Worm (Caenorhabditis elegans) whole organism, young adult: ENCODE results near the gene mab-23.
A peak's percentile ranks its signal among the peaks of the same experiment; 100 is the strongest.

ENCODE experiments used
- C17E4.6 ChIP-seq: fragments of 200-800 bp; sonication (Bioruptor generic); IDR thresholded peaks from 2 replicates; pipeline ENCODE4 v1.3.6; 2022; ENCODE audit warnings: missing genetic modification reagents, missing genetic modification characterization, missing compliant biosample characterization
- F22D6.2 ChIP-seq: sonication (generic microtip); optimal IDR thresholded peaks from 2 replicates; lab custom pipeline; 2016; ENCODE audit warnings: mild to moderate bottlenecking, missing genetic modification characterization, missing compliant biosample characterization
- F33H1.4 ChIP-seq: fragments of 200-800 bp; sonication (Bioruptor generic); IDR thresholded peaks from 2 replicates; pipeline ENCODE4 v1.3.6; 2022; ENCODE audit warnings: missing genetic modification reagents, missing genetic modification characterization, missing compliant biosample characterization
- F49E8.2 ChIP-seq: sonication (generic microtip); optimal IDR thresholded peaks from 3 replicates; lab custom pipeline; 2017; ENCODE audit warnings: missing genetic modification characterization, mild to moderate bottlenecking, missing compliant biosample characterization, antibody characterized with exemption, moderate library complexity; ENCODE audit not compliant: insufficient read depth
- T26A5.8 ChIP-seq: sonication (generic microtip); optimal IDR thresholded peaks from 2 replicates; lab custom pipeline; 2016; ENCODE audit warnings: missing genetic modification characterization, missing compliant biosample characterization
- attf-3 ChIP-seq: fragments of 200-800 bp; sonication (Bioruptor generic); conservative IDR thresholded peaks from 2 replicates; pipeline ENCODE4 v1.3.6; 2022; ENCODE audit warnings: missing genetic modification reagents, missing genetic modification characterization, missing compliant biosample characterization
- bed-1 ChIP-seq: fragments of 200-800 bp; sonication (Bioruptor generic); IDR thresholded peaks from 2 replicates; pipeline ENCODE4 v1.3.6; 2022; ENCODE audit warnings: missing genetic modification reagents, missing genetic modification characterization, missing compliant biosample characterization
- cebp-2 ChIP-seq: fragments of 200-800 bp; sonication (Bioruptor generic); IDR thresholded peaks from 2 replicates; pipeline ENCODE4 v1.3.6; 2022; ENCODE audit warnings: missing genetic modification characterization, missing compliant biosample characterization
- efl-1 ChIP-seq: fragments of 150-350 bp; optimal IDR thresholded peaks from 2 replicates; lab custom pipeline; 2014; ENCODE audit warnings: missing biosample characterization, missing genetic modification reagents, missing genetic modification characterization
- fkh-3 ChIP-seq: sonication (generic microtip); optimal IDR thresholded peaks from 2 replicates; lab custom pipeline; 2016; ENCODE audit warnings: mild to moderate bottlenecking, missing genetic modification characterization, missing compliant biosample characterization
- hlh-12 ChIP-seq: sonication (generic microtip); optimal IDR thresholded peaks from 2 replicates; lab custom pipeline; 2016; ENCODE audit warnings: missing genetic modification characterization, missing compliant biosample characterization
- hlh-26 ChIP-seq: fragments of 200-800 bp; sonication (Bioruptor generic); conservative IDR thresholded peaks from 2 replicates; pipeline ENCODE4 v1.3.6; 2022; ENCODE audit warnings: missing genetic modification reagents, missing genetic modification characterization, missing compliant biosample characterization
- hmg-1.2 ChIP-seq: fragments of 200-800 bp; sonication (Bioruptor generic); IDR thresholded peaks from 2 replicates; pipeline ENCODE4 v1.3.6; 2022; ENCODE audit warnings: missing genetic modification reagents, missing genetic modification characterization, missing compliant biosample characterization
- lag-1 ChIP-seq: fragments of 200-800 bp; sonication (Bioruptor generic); IDR thresholded peaks from 2 replicates; pipeline ENCODE4 v1.3.6; 2022; ENCODE audit warnings: missing genetic modification reagents, missing genetic modification characterization, missing compliant biosample characterization
- let-526 ChIP-seq: fragments of 200-800 bp; sonication (Bioruptor generic); IDR thresholded peaks from 2 replicates; pipeline ENCODE4 v1.3.6; 2022; ENCODE audit warnings: missing genetic modification reagents, missing genetic modification characterization, missing compliant biosample characterization
- lsl-1 ChIP-seq: fragments of 200-800 bp; sonication (Bioruptor generic); optimal IDR thresholded peaks from 2 replicates; lab custom pipeline; 2018; ENCODE audit warnings: mild to moderate bottlenecking, missing genetic modification characterization, moderate library complexity, missing compliant biosample characterization
- madf-3 ChIP-seq: fragments of 200-800 bp; sonication (Bioruptor generic); IDR thresholded peaks from 2 replicates; pipeline ENCODE4 v1.3.6; 2022; ENCODE audit warnings: missing genetic modification reagents, missing genetic modification characterization, missing compliant biosample characterization
- madf-6 ChIP-seq: fragments of 200-800 bp; sonication (Bioruptor generic); IDR thresholded peaks from 2 replicates; pipeline ENCODE4 v1.3.6; 2022; ENCODE audit warnings: missing genetic modification reagents, missing genetic modification characterization, missing compliant biosample characterization
- mel-28 ChIP-seq: sonication (generic microtip); optimal IDR thresholded peaks from 2 replicates; lab custom pipeline; 2016; ENCODE audit warnings: borderline replicate concordance, mild to moderate bottlenecking, missing genetic modification characterization, missing compliant biosample characterization
- mxl-1 ChIP-seq: sonication (generic microtip); optimal IDR thresholded peaks from 2 replicates; lab custom pipeline; 2016; ENCODE audit warnings: missing genetic modification characterization, missing compliant biosample characterization
- nfyb-1 ChIP-seq: fragments of 200-800 bp; sonication (Bioruptor generic); IDR thresholded peaks from 2 replicates; pipeline ENCODE4 v1.3.6; 2022; ENCODE audit warnings: missing genetic modification reagents, missing genetic modification characterization, missing compliant biosample characterization
- rec-8 ChIP-seq, 2 experiments: sonication (generic microtip); optimal IDR thresholded peaks; 2 replicates each; lab custom pipeline; 2016; ENCODE audit warnings: mild to moderate bottlenecking in 2 of 2, missing genetic modification characterization in 2 of 2, missing genetic modification reagents in 2 of 2, missing genotype in 2 of 2, missing biosample characterization in 1 of 2, missing compliant biosample characterization in 1 of 2, moderate library complexity in 1 of 2
- repo-1 ChIP-seq: sonication (generic microtip); optimal IDR thresholded peaks from 2 replicates; lab custom pipeline; 2017; ENCODE audit warnings: mild to moderate bottlenecking, missing genetic modification characterization, missing compliant biosample characterization
- rpc-1 ChIP-seq, 2 experiments: fragments of 150-350 bp in 1 of 2; sonication (generic microtip) in 1 of 2; optimal IDR thresholded peaks; 2 replicates each; lab custom pipeline; 2014 to 2018; ENCODE audit warnings: missing biosample characterization in 1 of 2, missing genetic modification characterization in 1 of 2, missing genetic modification reagents in 1 of 2, missing genotype in 1 of 2
- sdz-38 ChIP-seq: sonication (generic microtip); optimal IDR thresholded peaks from 2 replicates; lab custom pipeline; 2016; ENCODE audit warnings: missing genotype, missing genetic modification characterization, missing compliant biosample characterization
- sea-2 ChIP-seq: fragments of 200-800 bp; sonication (Bioruptor generic); IDR thresholded peaks from 2 replicates; pipeline ENCODE4 v1.3.6; 2022; ENCODE audit warnings: missing genetic modification characterization, missing compliant biosample characterization
- snpc-3.4 ChIP-seq: sonication (generic microtip); optimal IDR thresholded peaks from 2 replicates; lab custom pipeline; 2017; ENCODE audit warnings: missing genetic modification characterization, mild to moderate bottlenecking, missing compliant biosample characterization, antibody characterized with exemption, moderate library complexity, missing genotype, missing genetic modification reagents
- tlf-1 ChIP-seq: fragments of 200-800 bp; sonication (Bioruptor generic); optimal IDR thresholded peaks from 2 replicates; lab custom pipeline; 2018; ENCODE audit warnings: mild to moderate bottlenecking, missing genetic modification characterization, missing compliant biosample characterization
- xnd-1 ChIP-seq: sonication (generic microtip); optimal IDR thresholded peaks from 2 replicates; lab custom pipeline; 2016; ENCODE audit warnings: missing genotype, missing genetic modification reagents, missing genetic modification characterization, missing compliant biosample characterization
- zfh-2 ChIP-seq: fragments of 200-800 bp; sonication (Bioruptor generic); conservative IDR thresholded peaks from 2 replicates; pipeline ENCODE4 v1.3.6; 2022; ENCODE audit warnings: missing genetic modification reagents, missing genetic modification characterization, missing compliant biosample characterization
- zim-3 ChIP-seq: sonication (generic microtip); optimal IDR thresholded peaks from 2 replicates; lab custom pipeline; 2017; ENCODE audit warnings: mild to moderate bottlenecking, missing genetic modification characterization, moderate library complexity, missing compliant biosample characterization
- ztf-28 ChIP-seq: fragments of 200-800 bp; sonication (Bioruptor generic); IDR thresholded peaks from 2 replicates; pipeline ENCODE4 v1.3.6; 2022; ENCODE audit warnings: missing genetic modification reagents, missing genetic modification characterization, missing compliant biosample characterization
- ztf-6 ChIP-seq: fragments of 200-800 bp; sonication (Bioruptor generic); IDR thresholded peaks from 2 replicates; pipeline ENCODE4 v1.3.6; 2022; ENCODE audit warnings: missing genetic modification reagents, missing genetic modification characterization, missing compliant biosample characterization

Gene mab-23

ce11 chrV:10597234-10597633, 35.6 kb upstream of the mab-23 start, which contains the start of gene T21C9.13:
T21C9.13 (plus strand) TSS chrV:10597266.
- TF ChIP-seq xnd-1 (tag; lab: Kevin White, UChicago) (peak; percentile 10), tlf-1 (GFP tag; lab: Kevin White, UChicago) (no peak), madf-6 (GFP tag; lab: Robert Waterston, UW) (peak; percentile 60; the same call in 1 of the 2 replicates), rpc-1 (optimal IDR thresholded peaks at IDR 0.05; lab: Kevin White, UChicago) (no peak), rpc-1 (tag; optimal IDR thresholded peaks at IDR 0.05; lab: Kevin White, UChicago) (no peak), efl-1 (GFP tag; lab: Kevin White, UChicago) (peak; percentile 55), lsl-1 (GFP tag; lab: Kevin White, UChicago) (peak; percentile 45)

- TF ChIP-seq hlh-12 (tag; lab: Kevin White, UChicago) = no peak
- no peak for TF ChIP-seq hmg-1.2
- TF ChIP-seq hlh-26 (GFP tag; lab: Robert Waterston, UW) = no peak
- no peak for TF ChIP-seq cebp-2 (GFP tag; lab: Robert Waterston, UW)
- no peak for TF ChIP-seq sea-2
- TF ChIP-seq rpc-1 (optimal IDR thresholded peaks at IDR 0.05; lab: Kevin White, UChicago) = no peak
- no peak for TF ChIP-seq rpc-1 (tag; optimal IDR thresholded peaks at IDR 0.05; lab: Kevin White, UChicago)
- peak; percentile 75 for TF ChIP-seq attf-3
Observed at ce11 chrV:10598670-10599154, 34.1 kb upstream of the mab-23 start, which contains the start of gene scpl-4. scpl-4 (plus strand) TSS chrV:10599104.

ce11 chrV:10602051-10602937, 30.6 kb upstream of the mab-23 start, which contains the start of gene H27A22.1:
H27A22.1 (plus strand) TSS chrV:10602555.
- TF ChIP-seq zfh-2 (no peak), rec-8 (tag; optimal IDR thresholded peaks at IDR 0.05; lab: Kevin White, UChicago) (no peak), ztf-6 (no peak), F22D6.2 (tag; lab: Kevin White, UChicago) (no peak), hmg-1.2 (peak; percentile 56; the same call in 1 of the 2 replicates), mel-28 (tag; lab: Kevin White, UChicago) (no peak)

DNA sequence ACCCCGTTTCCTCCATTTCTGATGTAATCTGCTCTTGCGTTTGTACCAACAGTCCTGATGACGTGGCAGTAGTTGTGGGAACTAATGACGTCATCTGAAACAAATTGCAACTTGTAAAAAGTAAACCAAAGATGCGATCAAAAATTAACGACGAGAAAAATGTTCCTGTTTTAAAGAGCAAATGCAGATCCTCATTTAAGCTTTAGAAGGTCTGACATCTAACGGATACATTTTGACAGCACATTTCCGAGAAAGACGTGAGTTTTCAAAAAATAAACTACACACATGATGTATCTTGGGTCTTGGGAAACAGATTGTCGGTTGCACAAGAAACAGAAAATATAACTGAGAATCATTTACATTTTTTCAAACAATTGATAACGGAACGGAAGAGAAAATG, 17.4 kb upstream of the mab-23 start, which contains the start of gene H09F14.1:
Gene H09F14.1, minus strand, starts transcription at position 101 of the 400 bp plus-strand sequence.
- TF ChIP-seq efl-1 (GFP tag; lab: Kevin White, UChicago) (no peak), T26A5.8 (no peak), zim-3 (no peak), lag-1 (GFP tag; lab: Robert Waterston, UW) (no peak), sdz-38 (no peak), snpc-3.4 (no peak), repo-1 (no peak), ztf-28 (GFP tag; lab: Robert Waterston, UW) (no peak), hlh-12 (tag; lab: Kevin White, UChicago) (no peak), nfyb-1 (GFP tag; lab: Robert Waterston, UW) (no peak), lsl-1 (GFP tag; lab: Kevin White, UChicago) (no peak)

ce11 chrV:10630497-10630896, 2.4 kb upstream of the mab-23 start:
- TF ChIP-seq F49E8.2 (tag; lab: Kevin White, UChicago) (no peak), mxl-1 (tag; lab: Kevin White, UChicago) (no peak), let-526 (no peak), fkh-3 (tag; lab: Kevin White, UChicago) (no peak), F33H1.4 (no peak), C17E4.6 (no peak), bed-1 (GFP tag; lab: Robert Waterston, UW) (no peak), madf-3 (GFP tag; lab: Robert Waterston, UW) (no peak)
